Fruit fly (Drosophila melanogaster): ENCODE data around the gene Dbp21E2.

- no peak for TF ChIP-seq CG8478 (optimal IDR thresholded peaks at IDR 0.05)
- no peak for TF ChIP-seq CTCF (optimal IDR thresholded peaks at IDR 0.05)
Observed at dm6 chr2L:815785-816389, 4.5 kb downstream of the Dbp21E2 start, which contains the start of the genes Saf6 and Pex12.

Data from S2 (cell line).